Fruit fly (Drosophila melanogaster) whole organism, larva: Measurements from ENCODE around the gene chic.

Source experiments
- noc ChIP-seq: fragments of 200-800 bp; sonication (Bioruptor generic); optimal IDR thresholded peaks from 3 replicates; lab custom pipeline; 2019; ENCODE audit warnings: missing biosample characterization, mild to moderate bottlenecking, missing genetic modification characterization, moderate library complexity

Gene chic

DNA sequence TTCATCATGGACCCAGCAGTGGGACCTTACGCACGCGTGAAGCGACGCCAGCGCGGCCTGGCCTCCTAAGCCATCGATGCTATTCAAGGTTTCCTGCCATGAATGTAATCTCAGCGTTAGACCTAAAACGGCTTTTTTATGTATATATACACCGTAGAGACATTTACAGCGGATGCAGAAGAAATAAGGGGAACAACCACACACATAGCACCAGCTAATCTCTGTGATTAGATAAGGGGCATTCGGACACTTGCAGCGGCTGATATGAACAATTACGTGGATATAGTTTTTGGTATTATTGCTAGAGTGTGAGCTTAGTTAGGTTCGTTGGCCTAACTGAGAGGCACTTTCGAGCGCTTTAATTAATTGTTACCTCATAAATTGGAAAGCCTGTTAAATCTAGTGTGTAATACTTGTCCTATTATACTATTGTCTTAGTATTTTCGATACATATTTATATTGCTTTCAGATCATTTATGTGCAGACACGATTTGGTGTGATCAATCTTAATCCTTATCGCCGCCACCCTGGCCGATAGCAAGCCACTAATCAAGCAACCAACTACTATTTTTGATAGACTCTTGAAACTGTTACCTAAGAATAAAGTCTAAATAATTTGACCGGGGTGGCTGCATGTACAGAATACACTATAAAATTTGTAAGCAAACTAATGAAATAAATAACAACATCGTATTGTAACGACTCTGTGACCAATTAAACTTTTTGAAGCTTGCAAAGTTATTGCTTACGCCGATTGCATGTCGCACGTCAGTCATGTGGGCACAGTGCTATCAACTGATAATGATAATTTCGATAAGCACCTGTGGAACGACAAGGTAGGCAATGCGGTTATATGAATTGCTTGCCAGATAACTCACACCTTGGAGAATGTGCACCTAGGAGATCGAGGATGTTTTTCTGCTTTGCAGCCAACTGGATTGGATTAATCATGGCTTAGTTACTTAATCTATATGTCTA lies 7.6 kb upstream of the chic start:
- no peak for TF ChIP-seq noc (tag; lab: Kevin White, UChicago)

DNA sequence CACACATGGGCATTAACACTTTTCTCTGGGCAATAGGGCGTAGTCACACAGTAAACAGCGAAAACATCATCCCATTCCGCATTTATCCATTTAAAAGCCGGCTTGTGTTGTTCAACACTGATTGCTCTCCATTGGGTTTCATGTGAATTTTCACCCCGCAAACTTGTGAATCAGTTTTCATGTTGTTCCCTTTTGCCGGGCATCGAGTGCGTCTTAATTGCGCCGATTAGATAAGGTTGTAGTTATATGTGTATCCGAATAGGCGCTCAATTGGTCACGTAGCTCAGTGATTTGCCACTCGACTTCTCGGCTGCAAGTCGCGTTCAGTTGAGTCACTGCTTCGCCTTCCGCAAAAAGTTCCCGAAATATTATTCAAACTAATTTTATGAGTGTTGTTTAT lies 6.1 kb upstream of the chic start:
- no peak for TF ChIP-seq noc (tag; lab: Kevin White, UChicago)

DNA sequence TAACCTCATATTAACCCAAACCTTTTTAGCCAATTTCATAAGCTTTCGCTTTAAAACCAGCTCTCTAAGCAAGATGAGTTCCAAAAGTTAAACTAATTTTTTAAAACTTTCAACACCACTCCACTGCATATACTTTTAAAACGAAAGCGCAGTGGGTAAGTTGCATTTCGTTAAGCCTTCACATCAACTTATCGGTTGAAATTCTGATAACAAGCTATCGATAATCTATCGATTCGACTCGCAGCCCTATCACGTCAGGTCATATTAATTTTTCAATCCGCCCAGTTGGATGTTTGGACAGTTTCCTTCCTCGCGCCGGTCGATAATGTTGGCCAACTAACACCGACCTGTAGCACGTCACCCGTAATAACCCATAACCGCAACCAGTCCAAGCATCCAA lies 5.3 kb upstream of the chic start, which contains the start of gene ifc:
TSS of gene ifc (plus strand) at position 255 of the 400 bp plus-strand sequence.
- no peak for TF ChIP-seq noc (tag; lab: Kevin White, UChicago)

DNA sequence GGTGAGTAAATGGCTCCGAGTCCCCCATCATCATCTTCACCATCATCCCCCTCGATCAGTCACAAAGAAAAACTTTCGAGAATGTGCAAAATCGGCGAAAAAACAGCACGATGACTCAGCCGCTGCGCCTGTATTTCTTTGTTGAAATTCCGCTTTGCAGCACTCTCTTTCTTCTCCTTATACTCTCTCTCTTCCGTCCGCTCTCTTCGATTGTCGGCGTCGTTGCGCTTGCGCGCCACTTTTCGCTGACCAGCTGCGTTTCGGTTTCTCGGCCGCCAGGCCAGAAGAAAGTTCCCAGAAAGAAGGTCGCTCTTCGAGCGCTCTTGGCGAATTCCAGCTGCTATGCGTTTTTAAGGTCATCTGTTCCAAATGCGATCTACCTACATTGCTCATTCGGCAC lies 2.4 kb upstream of the chic start:
- no peak for TF ChIP-seq noc (tag; lab: Kevin White, UChicago)

DNA sequence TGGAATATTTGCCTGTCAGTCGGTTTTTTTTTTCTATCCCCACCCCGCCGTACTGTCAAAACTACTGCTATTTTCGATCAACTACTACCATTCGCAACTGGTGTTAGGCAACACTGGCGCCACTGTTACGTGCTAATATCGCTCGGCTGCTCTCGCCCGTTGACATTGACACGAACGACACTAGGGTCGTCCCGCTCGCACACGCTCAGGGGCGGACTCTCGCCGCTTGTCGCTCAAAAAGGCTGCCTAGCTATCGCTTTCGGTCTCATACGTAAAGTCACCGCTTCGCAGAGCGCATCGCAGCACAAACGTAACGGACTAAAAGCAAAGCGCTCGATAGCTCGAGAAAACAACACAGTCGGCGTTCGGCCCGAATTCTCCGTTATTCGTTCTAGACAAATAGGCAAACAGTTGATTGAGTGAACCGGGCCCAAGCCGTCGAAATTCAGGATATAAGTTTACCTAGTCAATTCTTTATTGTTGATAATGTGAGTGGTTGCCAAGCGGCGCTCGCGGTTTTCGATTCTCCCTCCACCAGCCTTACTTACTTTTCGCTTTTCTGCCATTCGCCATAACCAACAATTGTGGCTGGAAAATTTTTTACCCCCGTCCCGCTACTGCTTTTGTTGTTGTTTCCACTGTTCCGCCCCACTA lies 1.6 kb upstream of the chic start:
- peak; percentile 19 for TF ChIP-seq noc (tag; lab: Kevin White, UChicago)

DNA sequence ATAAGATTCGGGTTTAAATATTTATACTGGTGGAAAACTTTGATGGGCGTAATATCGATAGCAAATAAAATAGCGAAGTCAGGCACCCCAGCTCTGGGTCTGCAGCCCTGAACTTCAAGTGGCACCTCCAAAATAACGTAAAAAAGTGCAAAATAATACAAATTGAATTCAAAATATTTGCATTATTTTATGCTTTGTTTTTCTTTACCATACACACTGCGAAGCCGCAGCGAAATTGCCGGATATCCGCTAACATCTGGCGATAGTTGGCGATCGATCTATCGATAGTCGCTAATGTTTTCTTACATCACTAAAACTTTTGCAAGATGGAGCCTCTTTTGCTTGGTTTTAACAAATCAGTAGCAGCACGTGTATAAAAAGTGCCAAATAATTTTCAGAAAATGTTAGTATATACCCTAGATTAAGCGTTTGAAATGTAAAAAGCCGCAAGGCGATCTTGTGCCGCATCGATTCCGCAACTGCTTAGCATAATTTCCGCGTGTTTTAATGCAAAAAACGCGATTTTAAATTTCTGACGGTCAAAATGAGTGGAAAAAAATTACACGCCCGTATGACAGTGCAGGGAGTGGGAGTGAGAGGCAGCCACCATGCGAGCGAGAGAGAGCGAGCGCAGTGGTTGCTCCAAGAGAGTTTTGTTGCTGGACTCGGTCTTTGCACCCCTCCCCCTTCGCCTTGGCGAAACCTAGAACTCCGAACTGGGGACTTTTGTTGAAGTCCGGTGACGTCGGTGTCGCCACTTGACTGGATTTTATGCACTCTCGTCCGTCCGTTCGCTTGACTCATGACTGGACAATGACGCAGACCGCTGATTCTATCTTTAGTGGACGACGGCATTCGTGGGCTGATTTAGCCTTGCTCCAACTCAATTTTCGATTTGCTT lies 865 bp upstream of the chic start, which contains the start of gene eIF4A:
TSS of gene eIF4A (plus strand) at position 332 of the 901 bp plus-strand sequence.
- no peak for TF ChIP-seq noc (tag; lab: Kevin White, UChicago)

DNA sequence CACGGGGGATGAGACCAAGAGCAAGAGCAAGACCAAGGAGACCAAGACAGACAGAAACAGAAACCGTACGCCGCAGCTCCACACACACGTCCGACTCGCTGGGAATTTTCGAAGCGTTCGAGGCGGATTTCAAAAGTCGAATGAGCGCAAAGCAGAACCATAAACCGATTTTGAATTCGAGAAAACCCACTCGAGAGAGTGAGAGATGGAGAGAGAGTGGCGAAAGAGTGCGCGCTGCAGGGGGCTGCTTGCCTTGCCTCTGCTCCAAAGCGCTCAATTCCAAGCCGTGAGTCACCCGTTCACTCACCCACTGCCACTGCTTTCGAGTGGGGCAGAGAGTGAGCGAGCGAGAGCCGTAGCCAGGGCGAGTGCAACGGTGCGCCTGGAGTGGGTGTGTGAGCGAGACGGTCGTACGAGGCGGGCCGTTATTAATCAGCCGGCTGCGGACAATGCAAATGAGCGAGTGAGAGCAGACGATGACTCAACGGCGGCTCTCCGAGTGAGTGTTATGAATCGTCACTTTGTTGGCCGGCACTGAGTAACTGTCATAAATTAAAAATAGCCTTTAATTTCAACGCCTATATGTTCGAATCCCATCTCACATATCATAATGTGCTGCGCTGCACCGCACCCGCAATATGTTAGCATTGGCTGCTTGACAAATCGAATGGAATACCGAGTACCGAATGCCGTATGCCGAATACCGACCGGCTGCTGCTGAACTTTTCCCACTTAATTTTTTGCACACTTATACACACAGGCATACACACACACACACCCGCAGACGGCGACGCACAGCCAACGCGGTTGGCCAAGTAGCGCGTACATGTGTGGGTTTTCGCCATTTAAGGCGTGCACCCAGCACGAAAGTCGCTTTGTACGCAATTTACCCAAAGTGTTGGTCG lies 609 bp downstream of the chic start:
- peak; percentile 47 for TF ChIP-seq noc (tag; lab: Kevin White, UChicago)

DNA sequence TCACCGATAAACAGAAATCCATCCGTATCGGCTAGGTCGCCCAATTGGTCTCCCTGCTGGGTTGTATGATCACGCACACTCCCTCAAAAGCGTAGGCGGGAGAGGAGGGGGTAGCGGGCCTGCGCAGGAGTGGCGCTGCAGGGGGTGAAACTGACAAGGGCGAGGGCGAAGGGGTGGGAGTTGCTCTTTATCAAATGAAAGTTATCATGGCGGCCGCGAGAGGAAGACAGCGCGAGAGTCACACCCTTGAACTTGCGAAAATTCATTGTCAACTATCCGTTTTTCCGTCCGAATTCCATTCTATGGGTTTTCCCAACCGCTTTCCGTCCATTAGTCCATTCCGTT lies 1.8 kb downstream of the chic start:
- TF ChIP-seq noc (tag; lab: Kevin White, UChicago) = no peak

DNA sequence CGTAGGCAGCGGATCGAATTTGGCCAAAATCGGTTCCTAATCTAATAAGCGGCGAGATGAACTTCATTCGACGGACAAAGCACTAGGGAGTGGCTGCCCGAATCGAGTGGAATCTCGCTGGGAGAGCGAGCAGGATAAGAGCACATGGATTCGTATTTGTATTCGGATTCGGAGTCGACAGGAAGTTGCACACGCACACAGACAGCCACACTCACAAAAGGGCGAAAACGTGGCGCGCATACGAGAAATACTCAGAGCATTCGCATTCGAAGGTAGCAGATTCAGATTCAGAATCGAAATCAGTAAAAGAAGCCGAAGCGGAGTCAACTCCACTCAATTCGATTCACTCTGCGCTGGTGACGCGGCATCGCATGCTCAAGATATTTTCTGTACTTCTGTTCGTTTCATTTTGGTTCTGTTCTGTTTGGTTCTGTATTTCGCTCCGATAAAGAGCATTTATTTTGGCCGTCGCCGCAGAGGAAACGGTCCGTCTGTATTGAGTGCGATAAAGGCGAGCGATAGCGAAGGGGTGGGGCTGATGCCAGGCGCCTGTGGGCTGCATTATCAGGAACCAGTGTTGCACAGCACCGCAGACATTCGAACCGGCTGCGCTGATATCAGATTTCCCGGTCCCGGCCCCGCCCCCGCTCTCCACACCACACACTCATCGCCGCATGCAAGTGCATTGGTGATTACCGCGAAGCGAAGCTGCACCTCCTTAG lies 2.3 kb downstream of the chic start:
- TF ChIP-seq noc (tag; lab: Kevin White, UChicago) = no peak

DNA sequence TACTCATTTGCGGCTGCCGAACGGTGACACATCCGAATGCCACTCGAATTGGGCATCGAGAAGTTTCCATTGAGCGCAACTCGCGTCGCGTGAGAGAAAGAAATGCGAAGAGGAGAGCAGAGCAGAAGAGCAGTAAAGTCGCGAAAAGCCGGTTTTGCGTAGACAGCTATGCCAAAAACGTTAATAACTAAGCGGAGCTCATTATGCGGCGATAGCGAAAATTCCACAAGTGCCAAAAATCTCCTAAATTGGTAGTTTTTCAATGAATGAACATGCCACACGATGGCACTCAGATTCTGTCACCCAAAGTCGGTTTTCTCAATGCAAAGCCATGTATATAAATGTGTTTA lies 3.1 kb downstream of the chic start:
- no peak for TF ChIP-seq noc (tag; lab: Kevin White, UChicago)

DNA sequence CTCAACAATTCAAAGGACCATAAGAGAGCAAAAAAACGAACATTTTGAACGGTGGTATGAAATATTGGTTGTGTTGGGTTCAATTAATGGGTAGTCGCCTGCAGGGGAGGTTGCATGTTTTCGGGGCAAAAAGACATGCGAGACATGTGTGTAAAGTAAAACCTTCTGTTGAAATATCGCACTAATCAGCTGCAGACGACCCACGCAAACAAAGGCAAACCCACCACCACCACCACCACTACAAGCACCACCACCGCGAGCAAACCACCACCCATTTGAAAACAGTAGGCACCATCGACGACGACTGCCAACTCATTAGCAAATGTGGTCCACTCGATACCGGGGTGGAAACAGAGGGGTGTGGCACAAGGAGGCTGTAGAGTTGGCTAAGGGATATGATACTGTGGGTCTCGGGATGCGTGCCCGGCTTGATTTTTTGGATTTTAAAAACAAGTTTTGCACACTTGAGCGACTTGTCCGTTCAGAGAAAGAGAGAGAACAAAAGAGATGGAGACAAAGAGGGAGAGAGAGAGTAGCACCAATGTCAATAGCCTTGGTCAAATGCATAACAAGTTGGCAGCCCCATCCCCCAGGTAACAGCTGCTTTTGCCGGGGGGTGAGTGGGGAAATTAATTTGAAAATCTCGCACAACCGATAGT lies 3.6 kb downstream of the chic start:
- TF ChIP-seq noc (tag; lab: Kevin White, UChicago) = peak; percentile 36

DNA sequence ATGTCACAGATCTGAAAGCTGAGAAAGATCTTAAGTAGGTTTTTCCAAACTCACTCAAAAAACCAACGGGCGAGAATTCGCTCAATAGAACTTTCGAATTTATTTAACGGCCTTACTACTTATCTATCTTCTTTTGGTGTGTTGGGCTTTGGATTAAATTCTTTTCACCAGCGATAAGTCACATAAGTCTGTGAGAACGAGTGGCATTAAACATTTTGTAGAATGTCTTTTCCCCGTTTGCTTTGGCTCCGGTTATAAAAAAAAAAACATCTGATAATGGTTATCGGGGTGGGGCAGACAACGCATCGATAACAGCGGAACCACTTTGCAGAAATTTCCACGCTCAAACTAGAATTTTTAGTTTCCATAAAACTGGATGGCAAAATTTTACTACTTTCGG lies 5.2 kb downstream of the chic start:
- TF ChIP-seq noc (tag; lab: Kevin White, UChicago) = peak; percentile 19

DNA sequence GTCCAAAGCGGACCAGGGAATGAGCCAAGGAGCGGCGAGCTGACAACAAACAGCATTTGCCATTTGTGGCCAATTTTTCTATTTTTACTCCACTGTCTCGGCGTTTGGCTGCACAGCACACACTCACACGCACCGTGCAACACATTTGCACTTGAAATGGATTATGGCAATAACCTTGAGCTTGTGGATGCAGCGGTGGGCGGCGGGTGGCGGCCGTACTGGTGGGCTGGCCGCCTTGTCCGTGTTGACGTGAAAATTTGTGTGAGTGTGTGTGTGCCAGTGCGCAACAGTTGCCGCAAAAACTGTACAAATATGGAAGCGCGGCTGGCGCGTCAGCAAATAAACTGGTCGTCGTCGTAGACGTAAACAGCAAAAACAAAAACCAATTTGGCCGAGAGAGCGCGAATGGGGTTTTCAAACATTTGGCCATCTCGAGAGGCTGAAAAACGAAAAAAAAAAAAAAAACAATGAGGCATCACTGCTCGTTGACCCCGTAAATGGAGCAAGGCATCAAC lies 5.7 kb downstream of the chic start:
- no peak for TF ChIP-seq noc (tag; lab: Kevin White, UChicago)
